Worm (Caenorhabditis elegans) whole organism, L3 larva: Measurements from ENCODE around the gene Y105C5A.1.

Experiments
- ama-1 ChIP-seq: fragments of 150-350 bp; optimal IDR thresholded peaks from 2 replicates; lab custom pipeline; 2018
- ceh-16 ChIP-seq: sonication (generic microtip); optimal IDR thresholded peaks from 2 replicates; lab custom pipeline; 2017; ENCODE audit warnings: missing biosample characterization, missing genetic modification characterization
- fos-1 ChIP-seq: fragments of 150-350 bp; optimal IDR thresholded peaks from 2 replicates; lab custom pipeline; 2014; ENCODE audit warnings: missing biosample characterization, missing genetic modification characterization
- lin-39 ChIP-seq: fragments of 150-350 bp; optimal IDR thresholded peaks from 2 replicates; lab custom pipeline; 2018; ENCODE audit warnings: missing biosample characterization, missing genetic modification reagents, missing genetic modification characterization
- ztf-11 ChIP-seq: fragments of 150-350 bp; optimal IDR thresholded peaks from 2 replicates; lab custom pipeline; 2014; ENCODE audit warnings: missing biosample characterization, missing genetic modification characterization

ce11 chrIV:15537338-15537737 lies 26.9 kb downstream of the Y105C5A.1 start:
- TF ChIP-seq ceh-16 (tag; lab: Kevin White, UChicago) = no peak
- no peak for TF ChIP-seq ztf-11 (tag; lab: Kevin White, UChicago)
- no peak for TF ChIP-seq lin-39 (tag; lab: Kevin White, UChicago)
- no peak for TF ChIP-seq ama-1 (lab: Kevin White, UChicago)
- no peak for TF ChIP-seq fos-1 (tag; lab: Kevin White, UChicago)
